Worm (Caenorhabditis elegans): ENCODE measurements around the gene Y66A7A.9.
A peak's percentile ranks its signal among the peaks of the same experiment; 100 is the strongest.

Y66A7A.9 gene

ce11 chrIII:11561597-11561996 is 50.7 kb downstream of the Y66A7A.9 start:
- TF ChIP-seq F37D6.2 (tag; optimal IDR thresholded peaks at IDR 0.05), result no peak
- TF ChIP-seq dve-1 (tag; optimal IDR thresholded peaks at IDR 0.05; ENCODE audit: insufficient read depth), result no peak
- TF ChIP-seq daf-16 (GFP tag; optimal IDR thresholded peaks at IDR 0.05), result no peak
- TF ChIP-seq daf-16 (tag; optimal IDR thresholded peaks at IDR 0.05), result no peak
- TF ChIP-seq hlh-30 (tag; optimal IDR thresholded peaks at IDR 0.05; ENCODE audit: insufficient read depth), result no peak
- peak; percentile 86 for TF ChIP-seq set-16 (GFP tag; IDR thresholded peaks at IDR 0.05)
